Worm (Caenorhabditis elegans): ENCODE results near the gene C08B6.8.

DNA sequence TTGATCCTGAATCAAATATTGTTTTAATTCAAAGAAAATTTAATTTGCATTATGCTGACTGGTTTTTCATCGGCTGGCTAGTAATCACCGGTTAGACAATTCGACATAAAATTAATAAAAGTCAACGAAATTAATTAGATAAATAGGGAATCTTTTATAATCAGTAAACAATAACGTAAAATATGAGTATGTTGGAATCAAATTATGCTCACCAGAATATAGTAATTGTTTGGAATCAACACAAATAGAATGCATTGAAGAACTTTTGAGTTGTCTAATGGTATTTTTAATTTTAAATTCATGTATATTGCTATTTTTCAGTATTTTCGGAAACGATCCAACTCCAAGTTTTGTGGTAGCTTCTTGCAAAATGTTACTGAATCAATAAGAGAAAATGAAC lies 29.0 kb upstream of the C08B6.8 start, which contains the start of gene C08B6.2:
- TF ChIP-seq rnt-1 (tag; optimal IDR thresholded peaks at IDR 0.05) (no peak), unc-62 (GFP tag; optimal IDR thresholded peaks at IDR 0.05) (no peak), lin-14 (GFP tag; optimal IDR thresholded peaks at IDR 0.05) (no peak)

All from whole organism, L1 larva.